Worm (Caenorhabditis elegans) whole organism, L3 larva: ENCODE results near the gene F54F2.7.

Experiments
- aly-2 ChIP-seq: fragments of 150-350 bp; optimal IDR thresholded peaks from 2 replicates; lab custom pipeline; 2014; ENCODE audit warnings: missing biosample characterization, missing genetic modification characterization
- elt-1 ChIP-seq: fragments of 150-350 bp; optimal IDR thresholded peaks from 2 replicates; lab custom pipeline; 2014; ENCODE audit warnings: missing biosample characterization, missing genetic modification characterization
- nhr-237 ChIP-seq: fragments of 150-350 bp; optimal IDR thresholded peaks from 2 replicates; lab custom pipeline; 2014; ENCODE audit warnings: missing biosample characterization, missing genetic modification characterization
- sea-2 ChIP-seq: fragments of 150-350 bp; sonication (generic microtip); optimal IDR thresholded peaks from 4 replicates; lab custom pipeline; 2014; ENCODE audit warnings: missing biosample characterization, missing genetic modification reagents, missing genetic modification characterization
- snpc-4 ChIP-seq: fragments of 150-350 bp; optimal IDR thresholded peaks from 2 replicates; lab custom pipeline; 2014; ENCODE audit warnings: missing biosample characterization, missing genetic modification characterization
- unc-62 ChIP-seq: fragments of 150-350 bp; sonication (generic microtip); optimal IDR thresholded peaks from 4 replicates; lab custom pipeline; 2014; ENCODE audit warnings: missing biosample characterization, missing genetic modification reagents, missing genetic modification characterization

DNA sequence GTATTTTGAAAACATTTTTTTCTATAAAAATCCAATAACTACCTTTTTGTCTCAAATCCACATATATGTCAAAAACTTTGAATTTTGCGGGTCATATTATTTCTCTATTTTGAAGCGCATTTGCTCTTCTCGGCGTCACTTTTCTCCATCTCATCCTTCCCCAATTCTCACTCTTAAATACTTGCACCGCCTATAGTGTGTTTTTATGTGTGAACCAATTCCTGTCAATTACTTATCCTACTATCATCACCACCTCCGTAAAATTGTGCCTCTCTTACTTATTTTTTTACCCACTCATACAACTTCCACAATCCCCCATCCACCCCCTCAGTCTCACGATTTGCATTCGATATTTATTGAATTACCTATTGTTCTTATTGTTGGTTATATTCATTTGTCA lies 1.3 kb downstream of the F54F2.7 start:
- TF ChIP-seq snpc-4 (tag; lab: Kevin White, UChicago) (no peak), unc-62 (GFP tag; lab: Kevin White, UChicago) (no peak), elt-1 (no peak), nhr-237 (tag; lab: Kevin White, UChicago) (no peak), aly-2 (tag; lab: Kevin White, UChicago) (no peak), sea-2 (GFP tag; lab: Kevin White, UChicago) (no peak)
